Worm (Caenorhabditis elegans) whole organism, L4 larva: ENCODE results near the gene H01G02.3.

Experiments used
- ZK337.2 ChIP-seq: fragments of 200-800 bp; sonication (Bioruptor generic); IDR thresholded peaks from 2 replicates; pipeline ENCODE4 v1.3.6; 2022; ENCODE audit warnings: missing genetic modification reagents, missing genetic modification characterization, missing compliant biosample characterization
- mdl-1 ChIP-seq, 2 experiments: fragments of 150-350 bp in 1 of 2; sonication (generic microtip) in 1 of 2; optimal IDR thresholded peaks; 2 replicates each; lab custom pipeline; 2014 to 2017; ENCODE audit warnings: missing biosample characterization in 2 of 2, missing genetic modification characterization in 2 of 2
- nhr-28 ChIP-seq: fragments of 150-350 bp; optimal IDR thresholded peaks from 2 replicates; lab custom pipeline; 2014; ENCODE audit warnings: missing biosample characterization, missing genetic modification characterization
- rbr-2 ChIP-seq: sonication (generic microtip); optimal IDR thresholded peaks from 2 replicates; lab custom pipeline; 2016; ENCODE audit warnings: missing genotype, missing genetic modification characterization, missing compliant biosample characterization
- unc-130 ChIP-seq: sonication (generic microtip); optimal IDR thresholded peaks from 2 replicates; lab custom pipeline; 2016; ENCODE audit warnings: missing genetic modification reagents, missing genetic modification characterization, missing compliant biosample characterization
- unc-39 ChIP-seq: sonication (generic microtip); optimal IDR thresholded peaks from 2 replicates; lab custom pipeline; 2017; ENCODE audit warnings: missing biosample characterization, missing genetic modification characterization
- unc-62 ChIP-seq, 3 experiments: fragments of 150-350 bp in 1 of 3; sonication (generic microtip); optimal IDR thresholded peaks in 2 of 3; peaks in 1 of 3; 1 replicate in 1 of 3; 2 replicates in 2 of 3; lab custom pipeline; 2014 to 2017; ENCODE audit warnings: missing biosample characterization in 3 of 3, missing genetic modification characterization in 3 of 3, missing genetic modification reagents in 3 of 3, missing genotype in 1 of 3

DNA sequence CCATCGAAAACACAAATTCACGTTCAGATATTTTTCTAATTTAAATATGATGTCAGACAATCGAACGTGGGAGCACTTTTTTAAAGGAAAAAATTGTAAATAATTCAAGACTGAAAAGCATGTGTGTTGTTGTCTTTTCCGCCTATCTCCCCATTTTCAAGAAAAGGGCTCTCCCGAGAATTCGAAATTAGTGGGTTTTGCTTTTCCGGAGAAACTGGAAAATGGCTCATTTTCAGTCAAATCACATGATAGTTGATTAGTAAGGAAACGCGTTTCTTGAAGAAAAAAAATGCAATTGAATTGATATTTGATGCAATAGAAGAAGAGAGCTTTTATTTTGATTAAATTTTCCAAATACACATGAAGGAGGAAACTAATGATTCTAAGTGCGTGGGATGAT, 32.5 kb downstream of the H01G02.3 start:
- TF ChIP-seq unc-39 (tag; lab: Kevin White, UChicago) (no peak), unc-62 (GFP tag; optimal IDR thresholded peaks at IDR 0.05 in 1 of 2; lab: Kevin White, UChicago) (no peak), unc-62 (tag; optimal IDR thresholded peaks at IDR 0.05; lab: Kevin White, UChicago) (no peak), nhr-28 (tag; lab: Kevin White, UChicago) (no peak), rbr-2 (no peak), ZK337.2 (GFP tag; lab: Robert Waterston, UW) (no peak), unc-130 (GFP tag; lab: Kevin White, UChicago) (no peak), mdl-1 (tag; optimal IDR thresholded peaks at IDR 0.05; lab: Kevin White, UChicago) (no peak)
